Worm (Caenorhabditis elegans) whole organism, L1 larva: ENCODE measurements around the gene str-209.

Experiments used
- F16B12.6 ChIP-seq: fragments of 150-350 bp; optimal IDR thresholded peaks from 2 replicates; lab custom pipeline; 2014; ENCODE audit warnings: missing biosample characterization, missing genetic modification characterization
- Y116A8C.19 ChIP-seq: sonication (generic microtip); optimal IDR thresholded peaks from 2 replicates; lab custom pipeline; 2016; ENCODE audit warnings: missing compliant biosample characterization, missing genetic modification characterization, borderline replicate concordance
- blmp-1 ChIP-seq: fragments of 150-350 bp; optimal IDR thresholded peaks from 2 replicates; lab custom pipeline; 2014; ENCODE audit warnings: missing biosample characterization, missing genetic modification characterization
- ceh-63 ChIP-seq: fragments of 200-800 bp; sonication (Bioruptor generic); optimal IDR thresholded peaks from 2 replicates; lab custom pipeline; 2018; ENCODE audit warnings: mild to moderate bottlenecking, missing genetic modification characterization, missing compliant biosample characterization
- ceh-82 ChIP-seq, 3 experiments: fragments of 150-350 bp in 1 of 3; sonication (generic microtip) in 2 of 3; optimal IDR thresholded peaks; 2 replicates each; lab custom pipeline; 2014 to 2017; ENCODE audit warnings: missing biosample characterization in 3 of 3, missing genetic modification characterization in 3 of 3
- ceh-88 ChIP-seq: fragments of 200-800 bp; sonication (Bioruptor generic); IDR thresholded peaks from 2 replicates; pipeline ENCODE4 v1.3.6; 2022; ENCODE audit warnings: missing genetic modification characterization, missing compliant biosample characterization
- ces-1 ChIP-seq: fragments of 150-350 bp; optimal IDR thresholded peaks from 2 replicates; lab custom pipeline; 2014; ENCODE audit warnings: missing biosample characterization, missing genetic modification reagents, missing genetic modification characterization
- dsc-1 ChIP-seq: sonication (generic microtip); optimal IDR thresholded peaks from 2 replicates; lab custom pipeline; 2016; ENCODE audit warnings: mild to moderate bottlenecking, missing genetic modification characterization, missing compliant biosample characterization
- egl-27 ChIP-seq, 2 experiments: fragments of 150-350 bp in 1 of 2; sonication (generic microtip); optimal IDR thresholded peaks; 3 replicates each; lab custom pipeline; 2017 to 2018; ENCODE audit warnings: missing biosample characterization in 2 of 2, missing genetic modification characterization in 2 of 2, missing genetic modification reagents in 2 of 2
- elt-2 ChIP-seq: sonication (generic microtip); optimal IDR thresholded peaks from 2 replicates; lab custom pipeline; 2016; ENCODE audit warnings: missing genetic modification characterization, mild to moderate bottlenecking, inconsistent platforms, missing compliant biosample characterization, missing genetic modification reagents
- ets-5 ChIP-seq: fragments of 200-800 bp; sonication (Bioruptor generic); IDR thresholded peaks from 2 replicates; pipeline ENCODE4 v1.3.6; 2022; ENCODE audit warnings: missing genetic modification characterization, missing compliant biosample characterization
- fkh-4 ChIP-seq: sonication (generic microtip); optimal IDR thresholded peaks from 2 replicates; lab custom pipeline; 2016; ENCODE audit warnings: missing compliant biosample characterization, missing genetic modification characterization, borderline replicate concordance
- fkh-8 ChIP-seq: sonication (generic microtip); optimal IDR thresholded peaks from 2 replicates; lab custom pipeline; 2016; ENCODE audit warnings: mild to moderate bottlenecking, missing genetic modification characterization, missing compliant biosample characterization
- fos-1 ChIP-seq: fragments of 150-350 bp; optimal IDR thresholded peaks from 2 replicates; lab custom pipeline; 2014; ENCODE audit warnings: missing biosample characterization, missing genetic modification characterization
- grh-1 ChIP-seq: fragments of 200-800 bp; sonication (Bioruptor generic); IDR thresholded peaks from 2 replicates; pipeline ENCODE4 v1.3.6; 2022; ENCODE audit warnings: missing genetic modification reagents, missing genetic modification characterization, missing compliant biosample characterization
- hpl-2 ChIP-seq: fragments of 150-350 bp; optimal IDR thresholded peaks from 2 replicates; lab custom pipeline; 2014; ENCODE audit warnings: missing biosample characterization, missing genetic modification reagents, missing genetic modification characterization
- isw-1 ChIP-seq: fragments of 200-800 bp; sonication (Bioruptor generic); IDR thresholded peaks from 2 replicates; pipeline ENCODE4 v1.3.6; 2022; ENCODE audit warnings: missing genetic modification characterization, missing compliant biosample characterization
- jun-1 ChIP-seq: fragments of 150-350 bp; optimal IDR thresholded peaks from 2 replicates; lab custom pipeline; 2014; ENCODE audit warnings: missing biosample characterization, missing genetic modification reagents, missing genetic modification characterization
- lin-39 ChIP-seq: fragments of 150-350 bp; optimal IDR thresholded peaks from 2 replicates; lab custom pipeline; 2014; ENCODE audit warnings: missing biosample characterization, missing genetic modification reagents, missing genetic modification characterization
- lir-3 ChIP-seq: sonication (generic microtip); optimal IDR thresholded peaks from 2 replicates; lab custom pipeline; 2016; ENCODE audit warnings: mild to moderate bottlenecking, missing genetic modification characterization, moderate library complexity, missing compliant biosample characterization; ENCODE audit not compliant: poor library complexity
- lsy-2 ChIP-seq, 2 experiments: fragments of 150-350 bp; optimal IDR thresholded peaks; 2 replicates each; lab custom pipeline; 2014; ENCODE audit warnings: missing biosample characterization in 2 of 2, missing genetic modification characterization in 2 of 2
- mdl-1 ChIP-seq, 2 experiments: fragments of 150-350 bp; optimal IDR thresholded peaks; 2 replicates each; lab custom pipeline; 2014 to 2017; ENCODE audit warnings: missing biosample characterization in 2 of 2, missing genetic modification characterization in 2 of 2, inconsistent platforms in 1 of 2
- nhr-11 ChIP-seq: fragments of 150-350 bp; optimal IDR thresholded peaks from 2 replicates; lab custom pipeline; 2014; ENCODE audit warnings: missing biosample characterization, missing genetic modification characterization
- nhr-47 ChIP-seq: sonication (generic microtip); optimal IDR thresholded peaks from 2 replicates; lab custom pipeline; 2016; ENCODE audit warnings: mild to moderate bottlenecking, missing genetic modification characterization, moderate library complexity, missing compliant biosample characterization
- nhr-77 ChIP-seq: fragments of 150-350 bp; optimal IDR thresholded peaks from 2 replicates; lab custom pipeline; 2014; ENCODE audit warnings: missing biosample characterization, missing genetic modification characterization
- nhr-85 ChIP-seq: sonication (generic microtip); peaks from one replicate; lab custom pipeline; 2016; ENCODE audit warnings: missing genetic modification characterization, inconsistent platforms, missing compliant biosample characterization
- nhr-90 ChIP-seq: sonication (generic microtip); optimal IDR thresholded peaks from 2 replicates; lab custom pipeline; 2016; ENCODE audit warnings: mild to moderate bottlenecking, missing genetic modification characterization, missing compliant biosample characterization; ENCODE audit not compliant: poor library complexity
- pag-3 ChIP-seq: sonication (generic microtip); optimal IDR thresholded peaks from 2 replicates; lab custom pipeline; 2017; ENCODE audit warnings: missing genetic modification characterization, mild to moderate bottlenecking, missing compliant biosample characterization, antibody characterized with exemption, borderline replicate concordance; ENCODE audit not compliant: insufficient read depth
- snpc-4 ChIP-seq: fragments of 150-350 bp; optimal IDR thresholded peaks from 2 replicates; lab custom pipeline; 2014; ENCODE audit warnings: missing biosample characterization, missing genetic modification characterization
- sptf-1 ChIP-seq: fragments of 150-350 bp; optimal IDR thresholded peaks from 2 replicates; lab custom pipeline; 2014; ENCODE audit warnings: missing biosample characterization, missing genetic modification characterization
- sup-37 ChIP-seq: fragments of 200-800 bp; sonication (Bioruptor generic); optimal IDR thresholded peaks from 2 replicates; lab custom pipeline; 2018; ENCODE audit warnings: mild to moderate bottlenecking, missing genetic modification characterization, missing compliant biosample characterization
- tbx-2 ChIP-seq: sonication (generic microtip); optimal IDR thresholded peaks from 2 replicates; lab custom pipeline; 2016; ENCODE audit warnings: missing genetic modification characterization, missing compliant biosample characterization
- tlp-1 ChIP-seq: fragments of 150-350 bp; optimal IDR thresholded peaks from 2 replicates; lab custom pipeline; 2014; ENCODE audit warnings: missing biosample characterization, missing genetic modification characterization
- unc-30 ChIP-seq: sonication (generic microtip); optimal IDR thresholded peaks from 2 replicates; lab custom pipeline; 2017; ENCODE audit warnings: missing biosample characterization, missing genetic modification characterization
- vab-15 ChIP-seq: sonication (generic microtip); optimal IDR thresholded peaks from 2 replicates; lab custom pipeline; 2017; ENCODE audit warnings: missing genotype, mild to moderate bottlenecking, missing genetic modification characterization, missing compliant biosample characterization
- xbp-1 ChIP-seq: sonication (generic microtip); optimal IDR thresholded peaks from 2 replicates; lab custom pipeline; 2016; ENCODE audit warnings: missing genetic modification characterization, missing compliant biosample characterization
- zag-1 ChIP-seq: fragments of 150-350 bp; optimal IDR thresholded peaks from 2 replicates; lab custom pipeline; 2014; ENCODE audit warnings: missing biosample characterization, missing genetic modification characterization
- ztf-11 ChIP-seq, 2 experiments: sonication (generic microtip); optimal IDR thresholded peaks; 2 replicates each; lab custom pipeline; 2016 to 2017; ENCODE audit warnings: missing genetic modification characterization in 2 of 2, missing biosample characterization in 1 of 2, missing compliant biosample characterization in 1 of 2
- ztf-4 ChIP-seq: fragments of 150-350 bp; optimal IDR thresholded peaks from 2 replicates; lab custom pipeline; 2014; ENCODE audit warnings: missing biosample characterization, missing genetic modification characterization

The str-209 gene

DNA sequence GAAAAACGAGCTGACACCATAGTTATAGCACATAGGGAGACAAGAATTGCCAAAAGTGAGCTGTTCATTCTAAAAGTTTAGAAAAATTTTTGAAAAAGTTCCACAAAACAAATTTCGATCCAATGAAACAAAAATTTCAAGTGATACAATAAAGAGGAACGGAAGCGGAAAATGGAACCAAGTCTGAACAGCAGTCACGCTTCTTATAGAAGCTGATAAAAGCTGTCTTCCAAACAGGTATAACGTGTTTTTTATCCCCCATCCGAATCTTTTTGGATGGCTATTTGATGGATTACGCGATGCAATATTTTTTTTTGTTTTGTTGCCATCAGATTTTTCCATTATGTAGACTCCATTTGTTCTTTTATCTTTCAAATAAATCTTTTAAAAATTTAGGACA lies 36.4 kb upstream of the str-209 start, which contains the start of gene H23N18.5:
TSS of gene H23N18.5 (minus strand) at position 69 of the 400 bp plus-strand sequence.
- TF ChIP-seq mdl-1 (tag; optimal IDR thresholded peaks at IDR 0.05; lab: Kevin White, UChicago) (no peak), ztf-4 (peak; percentile 10), zag-1 (no peak), blmp-1 (peak; percentile 10)

DNA sequence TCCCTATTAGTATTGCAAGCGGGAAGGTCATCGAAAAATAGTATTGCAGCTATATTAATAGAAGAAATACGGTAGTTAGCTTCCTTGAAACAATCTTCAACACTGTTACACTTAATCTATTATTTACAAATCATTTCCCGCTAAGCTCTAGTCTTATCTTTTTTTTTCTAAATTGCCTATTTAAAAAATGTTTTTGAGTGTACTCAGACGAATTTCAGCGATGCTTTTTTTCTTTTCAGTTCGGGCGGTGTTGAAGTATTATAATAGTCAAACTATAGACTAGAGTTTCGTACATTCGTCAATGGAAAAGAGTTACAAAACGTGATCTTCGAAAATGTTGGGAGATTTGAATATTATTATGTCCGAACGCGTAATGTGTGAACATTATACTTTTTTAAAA lies 34.9 kb upstream of the str-209 start:
- TF ChIP-seq fos-1 (no peak), sup-37 (no peak), dsc-1 (tag; lab: Kevin White, UChicago) (no peak), F16B12.6 (tag; lab: Kevin White, UChicago) (no peak), ceh-82 (tag; optimal IDR thresholded peaks at IDR 0.05; lab: Kevin White, UChicago) (no peak), nhr-11 (tag; lab: Kevin White, UChicago) (no peak)

DNA sequence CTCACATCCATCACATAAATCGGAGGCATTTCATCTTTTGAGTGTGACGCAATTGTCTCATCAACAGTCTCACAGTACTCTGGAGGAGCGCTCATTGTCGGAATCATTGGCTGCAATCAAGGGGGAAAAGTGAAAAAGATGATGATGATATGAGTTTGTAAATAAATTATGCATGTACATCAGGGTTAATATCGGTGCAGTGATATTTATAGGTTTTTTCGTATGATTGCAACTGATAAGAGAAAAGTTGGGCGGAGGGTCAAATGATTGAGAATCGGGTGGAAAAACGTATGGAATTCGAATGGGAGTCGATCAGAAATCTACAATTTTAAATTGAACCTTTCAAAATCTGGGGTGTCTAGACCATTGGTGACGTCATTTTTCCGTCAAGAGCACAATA lies 33.9 kb upstream of the str-209 start, which contains the start of gene H23N18.6:
TSS of gene H23N18.6 (minus strand) at position 201 of the 400 bp plus-strand sequence.
- no peak for TF ChIP-seq snpc-4 (tag; lab: Kevin White, UChicago)
- peak; percentile 38 for TF ChIP-seq tlp-1 (tag; lab: Kevin White, UChicago)
- peak; percentile 75 for TF ChIP-seq elt-2 (tag; lab: Kevin White, UChicago)
- TF ChIP-seq nhr-11 (tag; lab: Kevin White, UChicago), result no peak
- TF ChIP-seq fkh-8 (tag; lab: Kevin White, UChicago), result no peak

DNA sequence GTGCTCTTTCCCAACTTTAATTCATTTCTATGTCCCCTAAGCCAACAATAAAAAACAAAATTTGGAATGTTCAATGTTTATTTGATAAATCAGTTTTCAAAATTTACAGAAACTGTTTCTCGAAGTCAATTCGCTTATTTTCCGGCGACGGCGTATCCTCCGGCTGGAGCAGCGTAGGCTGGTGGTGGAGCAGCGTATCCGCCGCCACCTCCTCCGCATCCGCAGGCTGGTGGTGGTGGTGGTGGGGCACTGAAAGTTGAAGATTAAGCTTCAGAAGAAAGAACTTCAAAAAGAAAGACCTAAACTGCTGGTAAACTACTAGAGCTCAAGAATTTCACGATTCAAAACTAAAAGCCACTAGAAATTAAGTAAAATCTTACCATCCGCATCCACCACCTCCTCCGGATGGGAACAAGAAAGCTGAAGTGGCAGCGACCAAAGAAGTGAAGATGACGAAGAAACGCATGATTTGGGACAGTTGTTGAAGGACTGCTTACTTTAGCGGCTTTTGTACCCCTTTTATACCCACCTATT lies 30.6 kb upstream of the str-209 start, which contains the start of gene C02E7.7:
TSS of gene C02E7.7 (minus strand) at position 484 of the 534 bp plus-strand sequence.
- TF ChIP-seq nhr-47 (tag; lab: Kevin White, UChicago), result no peak
- no peak for TF ChIP-seq lin-39 (tag; lab: Kevin White, UChicago)
- no peak for TF ChIP-seq Y116A8C.19
- no peak for TF ChIP-seq fos-1

DNA sequence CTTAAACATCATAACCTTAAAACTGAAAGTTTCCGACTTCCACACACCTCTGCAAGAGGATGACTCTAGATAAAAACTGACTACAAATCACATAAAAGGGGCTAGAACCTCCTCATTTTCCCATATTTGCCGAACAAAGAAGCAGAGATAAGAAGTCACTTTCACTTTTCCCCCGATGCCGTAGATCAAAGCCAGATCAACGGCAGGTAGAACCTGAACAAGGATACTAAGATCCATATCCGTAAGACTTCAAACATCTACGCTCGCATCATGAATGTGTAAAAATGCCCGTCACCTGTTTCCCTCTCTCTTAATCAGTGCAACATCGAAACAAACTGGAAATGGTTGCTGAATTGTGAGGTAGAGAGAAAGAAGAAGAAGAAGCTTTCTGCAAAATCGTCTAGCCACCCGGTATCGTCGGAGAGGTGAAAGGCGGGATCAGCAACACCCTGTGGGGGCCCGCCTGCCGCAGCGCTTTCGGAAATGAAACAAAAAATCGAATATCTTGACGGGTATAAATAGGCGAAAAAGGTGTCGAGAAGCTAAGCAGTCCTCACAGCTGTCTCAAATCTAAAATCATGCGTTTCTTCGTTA lies 30.0 kb upstream of the str-209 start, which contains the start of gene C02E7.6:
TSS of gene C02E7.6 (plus strand) at position 544 of the 594 bp plus-strand sequence.
- TF ChIP-seq xbp-1 (tag; lab: Kevin White, UChicago) (no peak), unc-30 (tag; lab: Kevin White, UChicago) (no peak), dsc-1 (tag; lab: Kevin White, UChicago) (no peak), hpl-2 (no peak), grh-1 (GFP tag; lab: Robert Waterston, UW) (no peak), pag-3 (no peak), nhr-85 (tag; lab: Kevin White, UChicago) (no peak), blmp-1 (peak; percentile 88), nhr-77 (tag; lab: Kevin White, UChicago) (no peak), sup-37 (no peak), fkh-4 (tag; lab: Kevin White, UChicago) (no peak), ets-5 (GFP tag; lab: Robert Waterston, UW) (no peak), sptf-1 (no peak), isw-1 (GFP tag; lab: Robert Waterston, UW) (no peak), ztf-11 (tag; optimal IDR thresholded peaks at IDR 0.05; lab: Kevin White, UChicago) (no peak), lsy-2 (tag; optimal IDR thresholded peaks at IDR 0.05; lab: Kevin White, UChicago) (no peak), ztf-4 (peak; percentile 81), lir-3 (tag; lab: Kevin White, UChicago) (no peak), ceh-82 (tag; optimal IDR thresholded peaks at IDR 0.05; lab: Kevin White, UChicago) (no peak), jun-1 (tag; lab: Kevin White, UChicago) (peak; percentile 2), nhr-90 (no peak), ceh-63 (GFP tag; lab: Kevin White, UChicago) (no peak), egl-27 (tag; optimal IDR thresholded peaks at IDR 0.05; lab: Kevin White, UChicago) (no peak), tbx-2 (no peak), ceh-88 (GFP tag; lab: Robert Waterston, UW) (no peak), ces-1 (GFP tag; lab: Kevin White, UChicago) (no peak), vab-15 (no peak)
